Worm (Caenorhabditis elegans) whole organism, L3 larva: ENCODE data around the gene tomm-22.

ENCODE experiments used
- R02D3.7 ChIP-seq: fragments of 150-350 bp; optimal IDR thresholded peaks from 2 replicates; lab custom pipeline; 2014; ENCODE audit warnings: missing biosample characterization, missing genetic modification characterization
- ZK546.5 ChIP-seq: sonication (generic microtip); optimal IDR thresholded peaks from 2 replicates; lab custom pipeline; 2017; ENCODE audit warnings: missing biosample characterization, missing genetic modification characterization
- aly-2 ChIP-seq: fragments of 150-350 bp; optimal IDR thresholded peaks from 2 replicates; lab custom pipeline; 2014; ENCODE audit warnings: missing biosample characterization, missing genetic modification characterization
- ama-1 ChIP-seq: fragments of 150-350 bp; optimal IDR thresholded peaks from 2 replicates; lab custom pipeline; 2018
- ceh-28 ChIP-seq: fragments of 150-350 bp; optimal IDR thresholded peaks from 2 replicates; lab custom pipeline; 2014; ENCODE audit warnings: missing biosample characterization, missing genetic modification reagents, missing genetic modification characterization
- ceh-82 ChIP-seq: fragments of 150-350 bp; optimal IDR thresholded peaks from 2 replicates; lab custom pipeline; 2014; ENCODE audit warnings: missing biosample characterization, missing genetic modification characterization
- ceh-9 ChIP-seq: sonication (generic microtip); optimal IDR thresholded peaks from 2 replicates; lab custom pipeline; 2018; ENCODE audit warnings: missing biosample characterization, missing genetic modification characterization
- egl-27 ChIP-seq: sonication (generic microtip); optimal IDR thresholded peaks from 4 replicates; lab custom pipeline; 2017; ENCODE audit warnings: missing biosample characterization, missing genetic modification reagents, missing genetic modification characterization
- egl-5 ChIP-seq: fragments of 150-350 bp; optimal IDR thresholded peaks from 2 replicates; lab custom pipeline; 2017; ENCODE audit warnings: missing biosample characterization, missing genetic modification reagents, missing genetic modification characterization, inconsistent platforms
- elt-1 ChIP-seq: fragments of 150-350 bp; optimal IDR thresholded peaks from 2 replicates; lab custom pipeline; 2014; ENCODE audit warnings: missing biosample characterization, missing genetic modification characterization
- elt-3 ChIP-seq, 3 experiments: fragments of 150-350 bp in 1 of 3; sonication (generic microtip) in 2 of 3; optimal IDR thresholded peaks; 2 replicates in 2 of 3; 4 replicates in 1 of 3; lab custom pipeline; 2014 to 2017; ENCODE audit warnings: missing biosample characterization in 3 of 3, missing genetic modification characterization in 3 of 3
- eor-1 ChIP-seq, 2 experiments: fragments of 150-350 bp; optimal IDR thresholded peaks; 2 replicates each; lab custom pipeline; 2014 to 2018; ENCODE audit warnings: missing biosample characterization in 2 of 2, missing genetic modification characterization in 2 of 2
- fkh-2 ChIP-seq: fragments of 150-350 bp; optimal IDR thresholded peaks from 2 replicates; lab custom pipeline; 2014; ENCODE audit warnings: missing biosample characterization, missing genetic modification reagents, missing genetic modification characterization
- hmg-11 ChIP-seq: sonication (generic microtip); optimal IDR thresholded peaks from 2 replicates; lab custom pipeline; 2016; ENCODE audit warnings: missing genetic modification characterization, missing compliant biosample characterization
- jun-1 ChIP-seq: fragments of 150-350 bp; optimal IDR thresholded peaks from 2 replicates; lab custom pipeline; 2014; ENCODE audit warnings: missing biosample characterization, missing genetic modification reagents, missing genetic modification characterization
- lin-15B ChIP-seq: fragments of 150-350 bp; optimal IDR thresholded peaks from 2 replicates; lab custom pipeline; 2014; ENCODE audit warnings: missing biosample characterization, missing genetic modification characterization
- lin-39 ChIP-seq: fragments of 150-350 bp; optimal IDR thresholded peaks from 2 replicates; lab custom pipeline; 2018; ENCODE audit warnings: missing biosample characterization, missing genetic modification reagents, missing genetic modification characterization
- lsy-12 ChIP-seq: sonication (generic microtip); optimal IDR thresholded peaks from 2 replicates; lab custom pipeline; 2016; ENCODE audit warnings: mild to moderate bottlenecking, missing genetic modification characterization, missing compliant biosample characterization
- mdl-1 ChIP-seq: fragments of 150-350 bp; optimal IDR thresholded peaks from 2 replicates; lab custom pipeline; 2014; ENCODE audit warnings: missing biosample characterization, missing genetic modification characterization
- mml-1 ChIP-seq: fragments of 150-350 bp; sonication (generic microtip); optimal IDR thresholded peaks from 3 replicates; lab custom pipeline; 2014; ENCODE audit warnings: missing biosample characterization, missing genetic modification characterization
- nfya-1 ChIP-seq: sonication (generic microtip); optimal IDR thresholded peaks from 2 replicates; lab custom pipeline; 2017; ENCODE audit warnings: missing genetic modification characterization, mild to moderate bottlenecking, missing compliant biosample characterization, antibody characterized with exemption, moderate library complexity; ENCODE audit not compliant: insufficient read depth
- nhr-11 ChIP-seq: fragments of 150-350 bp; optimal IDR thresholded peaks from 2 replicates; lab custom pipeline; 2014; ENCODE audit warnings: missing biosample characterization, missing genetic modification characterization
- nhr-23 ChIP-seq: fragments of 150-350 bp; optimal IDR thresholded peaks from 2 replicates; lab custom pipeline; 2014; ENCODE audit warnings: missing biosample characterization, missing genetic modification reagents, missing genetic modification characterization
- nhr-28 ChIP-seq: fragments of 150-350 bp; optimal IDR thresholded peaks from 2 replicates; lab custom pipeline; 2014; ENCODE audit warnings: missing biosample characterization, missing genetic modification characterization
- nhr-43 ChIP-seq: sonication (generic microtip); optimal IDR thresholded peaks from 2 replicates; lab custom pipeline; 2016; ENCODE audit warnings: mild to moderate bottlenecking, missing genetic modification characterization, missing compliant biosample characterization; ENCODE audit not compliant: poor library complexity, severe bottlenecking
- nhr-67 ChIP-seq: fragments of 150-350 bp; optimal IDR thresholded peaks from 2 replicates; lab custom pipeline; 2014; ENCODE audit warnings: missing biosample characterization, missing genetic modification characterization
- nhr-76 ChIP-seq: fragments of 150-350 bp; sonication (generic microtip); optimal IDR thresholded peaks from 5 replicates; lab custom pipeline; 2014; ENCODE audit warnings: missing biosample characterization, missing genetic modification characterization
- nhr-77 ChIP-seq: fragments of 150-350 bp; optimal IDR thresholded peaks from 2 replicates; lab custom pipeline; 2014; ENCODE audit warnings: missing biosample characterization, missing genetic modification characterization
- pha-4 ChIP-seq: fragments of 150-350 bp; optimal IDR thresholded peaks from 2 replicates; lab custom pipeline; 2014; ENCODE audit warnings: missing biosample characterization, missing genetic modification reagents, missing genetic modification characterization
- sea-2 ChIP-seq: fragments of 150-350 bp; sonication (generic microtip); optimal IDR thresholded peaks from 4 replicates; lab custom pipeline; 2014; ENCODE audit warnings: missing biosample characterization, missing genetic modification reagents, missing genetic modification characterization
- snpc-4 ChIP-seq: fragments of 150-350 bp; optimal IDR thresholded peaks from 2 replicates; lab custom pipeline; 2014; ENCODE audit warnings: missing biosample characterization, missing genetic modification characterization
- unc-39 ChIP-seq: sonication (generic microtip); optimal IDR thresholded peaks from 4 replicates; lab custom pipeline; 2017; ENCODE audit warnings: missing biosample characterization, missing genetic modification characterization
- unc-62 ChIP-seq: fragments of 150-350 bp; sonication (generic microtip); optimal IDR thresholded peaks from 4 replicates; lab custom pipeline; 2014; ENCODE audit warnings: missing biosample characterization, missing genetic modification reagents, missing genetic modification characterization
- ztf-4 ChIP-seq: fragments of 150-350 bp; optimal IDR thresholded peaks from 2 replicates; lab custom pipeline; 2014; ENCODE audit warnings: missing biosample characterization, missing genetic modification characterization

tomm-22 gene

ce11 chrII:508603-509002 lies 38.3 kb upstream of the tomm-22 start:
- no peak for TF ChIP-seq nhr-11 (tag; lab: Kevin White, UChicago)
- no peak for TF ChIP-seq elt-3 (tag; optimal IDR thresholded peaks at IDR 0.05; lab: Kevin White, UChicago)
- no peak for TF ChIP-seq snpc-4 (tag; lab: Kevin White, UChicago)
- TF ChIP-seq unc-39 (tag; lab: Kevin White, UChicago) = no peak
- no peak for TF ChIP-seq ztf-4
- no peak for TF ChIP-seq mml-1 (tag; lab: Kevin White, UChicago)
- TF ChIP-seq nhr-76 (tag; lab: Kevin White, UChicago) = no peak
- no peak for TF ChIP-seq unc-62
- no peak for TF ChIP-seq ama-1
- TF ChIP-seq nhr-67 (tag; lab: Kevin White, UChicago) = no peak
- TF ChIP-seq mdl-1 (tag; lab: Kevin White, UChicago) = no peak
- no peak for TF ChIP-seq lin-15B (tag; lab: Kevin White, UChicago)
- TF ChIP-seq lin-39 (tag; lab: Kevin White, UChicago) = no peak
- TF ChIP-seq jun-1 = no peak
- TF ChIP-seq, all 47 proteins: peak for 0

ce11 chrII:506069-506468 lies 35.8 kb upstream of the tomm-22 start:
- no peak for TF ChIP-seq ZK546.5 (tag; lab: Kevin White, UChicago)
- TF ChIP-seq nhr-23 (tag; lab: Kevin White, UChicago) = peak; percentile 48
- peak; percentile 53 for TF ChIP-seq lin-15B (tag; lab: Kevin White, UChicago)
- no peak for TF ChIP-seq jun-1
- no peak for TF ChIP-seq eor-1 (tag; optimal IDR thresholded peaks at IDR 0.05; lab: Kevin White, UChicago)
- TF ChIP-seq hmg-11 = peak; percentile 9
- TF ChIP-seq ceh-82 (tag; lab: Kevin White, UChicago) = peak; percentile 19
- TF ChIP-seq nhr-77 (tag; lab: Kevin White, UChicago) = no peak
- peak; percentile 68 for TF ChIP-seq lsy-12 (tag; lab: Kevin White, UChicago)
- no peak for TF ChIP-seq aly-2 (tag; lab: Kevin White, UChicago)
- no peak for TF ChIP-seq nhr-28
- TF ChIP-seq egl-27 (tag; lab: Kevin White, UChicago) = no peak
- TF ChIP-seq R02D3.7 (tag; lab: Kevin White, UChicago) = no peak
- peak; percentile 36 for TF ChIP-seq ceh-28
- no peak for TF ChIP-seq mml-1 (tag; lab: Kevin White, UChicago)
- TF ChIP-seq ceh-9 (tag; lab: Kevin White, UChicago) = no peak
- TF ChIP-seq nhr-11 (tag; lab: Kevin White, UChicago) = no peak
- no peak for TF ChIP-seq sea-2 (GFP tag; lab: Kevin White, UChicago)
- TF ChIP-seq nfya-1 (tag; lab: Kevin White, UChicago) = peak; percentile 25

- no peak for TF ChIP-seq elt-1 (tag; lab: Kevin White, UChicago)
Measured at ce11 chrII:502638-503037, 32.4 kb upstream of the tomm-22 start.

- TF ChIP-seq nhr-67 (tag; lab: Kevin White, UChicago) (no peak), nhr-28 (no peak), egl-5 (tag; lab: Kevin White, UChicago) (no peak), ZK546.5 (tag; lab: Kevin White, UChicago) (no peak), nhr-11 (tag; lab: Kevin White, UChicago) (no peak), nhr-23 (tag; lab: Kevin White, UChicago) (no peak), nhr-43 (tag; lab: Kevin White, UChicago) (no peak), sea-2 (GFP tag; lab: Kevin White, UChicago) (no peak), ceh-9 (tag; lab: Kevin White, UChicago) (no peak), fkh-2 (tag; lab: Kevin White, UChicago) (no peak)
- TF ChIP-seq, all 47 proteins: peak for 0
Measured at ce11 chrII:495124-495523, 24.8 kb upstream of the tomm-22 start, which contains the start of gene sms-5. sms-5 (plus strand) TSS chrII:495424.

ce11 chrII:484328-484916 lies 14.1 kb upstream of the tomm-22 start, which contains the start of the genes gldi-1 and prp-21:
gldi-1 (minus strand) TSS chrII:484378.
prp-21 (plus strand) TSS chrII:484866.
- TF ChIP-seq nhr-11 (tag; lab: Kevin White, UChicago) (no peak), snpc-4 (tag; lab: Kevin White, UChicago) (peak; percentile 13), lin-15B (tag; lab: Kevin White, UChicago) (peak; percentile 80), pha-4 (peak; percentile 56)
